Worm (Caenorhabditis elegans): ENCODE measurements around the gene cysl-3.

Gene cysl-3

DNA sequence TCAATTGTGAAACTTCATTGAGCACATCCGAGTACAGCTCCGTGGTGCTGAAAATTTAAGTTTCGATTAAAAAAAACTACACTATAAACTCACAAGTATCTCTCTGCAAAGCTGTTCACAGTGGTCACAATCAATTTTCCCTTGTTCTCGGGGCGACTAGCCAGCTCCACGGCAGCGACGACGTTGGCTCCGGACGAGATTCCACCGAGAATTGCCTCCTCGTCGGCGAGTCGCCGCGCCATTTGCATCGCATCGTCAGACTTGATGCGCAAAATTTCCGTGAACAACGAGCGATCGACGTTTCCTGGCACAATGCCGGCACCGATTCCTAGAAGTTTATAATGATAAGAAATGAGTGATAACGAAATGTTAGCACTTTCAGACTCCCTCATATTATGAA, 1.3 kb downstream of the cysl-3 start:
- TF ChIP-seq nhr-76 (tag; optimal IDR thresholded peaks at IDR 0.05) (no peak), ceh-39 (tag; optimal IDR thresholded peaks at IDR 0.05) (no peak), cnd-1 (tag; optimal IDR thresholded peaks at IDR 0.05) (no peak), mep-1 (tag; optimal IDR thresholded peaks at IDR 0.05) (no peak), ceh-43 (GFP tag; optimal IDR thresholded peaks at IDR 0.05) (no peak), ham-2 (GFP tag; optimal IDR thresholded peaks at IDR 0.05) (no peak), tbx-8 (GFP tag; optimal IDR thresholded peaks at IDR 0.05) (no peak), sem-2 (GFP tag; optimal IDR thresholded peaks at IDR 0.05) (no peak), lin-32 (GFP tag; optimal IDR thresholded peaks at IDR 0.05) (no peak), elt-3 (tag; optimal IDR thresholded peaks at IDR 0.05) (no peak), snpc-4 (tag; optimal IDR thresholded peaks at IDR 0.05) (no peak)

DNA sequence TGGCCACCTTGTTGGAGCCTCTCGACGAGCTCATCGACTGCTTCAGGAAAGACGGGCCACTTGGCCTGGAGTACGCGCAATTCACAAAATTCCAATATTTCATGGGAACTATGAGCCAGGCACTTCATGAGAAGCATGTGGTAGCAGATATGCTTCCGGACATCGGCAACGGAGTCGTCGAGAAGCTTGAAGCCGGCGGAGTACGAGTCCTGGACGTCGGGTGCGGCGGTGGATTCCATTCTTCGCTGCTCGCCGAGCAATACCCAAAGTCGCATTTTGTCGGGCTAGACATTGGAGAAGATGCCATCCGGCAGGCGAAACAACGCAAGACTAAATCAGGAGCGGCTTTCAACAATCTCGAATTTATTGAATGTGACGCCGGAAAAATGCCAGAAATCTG, 2.3 kb downstream of the cysl-3 start:
- TF ChIP-seq elt-1 (tag; optimal IDR thresholded peaks at IDR 0.05; ENCODE audit: borderline replicate concordance, insufficient read depth) (no peak), sem-2 (GFP tag; optimal IDR thresholded peaks at IDR 0.05) (no peak), ceh-43 (GFP tag; optimal IDR thresholded peaks at IDR 0.05) (no peak), M03D4.4 (tag; optimal IDR thresholded peaks at IDR 0.05) (no peak), snpc-4 (tag; optimal IDR thresholded peaks at IDR 0.05) (no peak), ces-1 (GFP tag; optimal IDR thresholded peaks at IDR 0.05) (no peak), zip-8 (tag; optimal IDR thresholded peaks at IDR 0.05) (no peak), sptf-1 (tag; optimal IDR thresholded peaks at IDR 0.05) (no peak), lin-13 (tag; optimal IDR thresholded peaks at IDR 0.05) (no peak), nhr-2 (tag; optimal IDR thresholded peaks at IDR 0.05) (no peak), ceh-39 (tag; optimal IDR thresholded peaks at IDR 0.05) (no peak), elt-3 (tag; optimal IDR thresholded peaks at IDR 0.05) (no peak), unc-39 (tag; optimal IDR thresholded peaks at IDR 0.05) (no peak)

DNA sequence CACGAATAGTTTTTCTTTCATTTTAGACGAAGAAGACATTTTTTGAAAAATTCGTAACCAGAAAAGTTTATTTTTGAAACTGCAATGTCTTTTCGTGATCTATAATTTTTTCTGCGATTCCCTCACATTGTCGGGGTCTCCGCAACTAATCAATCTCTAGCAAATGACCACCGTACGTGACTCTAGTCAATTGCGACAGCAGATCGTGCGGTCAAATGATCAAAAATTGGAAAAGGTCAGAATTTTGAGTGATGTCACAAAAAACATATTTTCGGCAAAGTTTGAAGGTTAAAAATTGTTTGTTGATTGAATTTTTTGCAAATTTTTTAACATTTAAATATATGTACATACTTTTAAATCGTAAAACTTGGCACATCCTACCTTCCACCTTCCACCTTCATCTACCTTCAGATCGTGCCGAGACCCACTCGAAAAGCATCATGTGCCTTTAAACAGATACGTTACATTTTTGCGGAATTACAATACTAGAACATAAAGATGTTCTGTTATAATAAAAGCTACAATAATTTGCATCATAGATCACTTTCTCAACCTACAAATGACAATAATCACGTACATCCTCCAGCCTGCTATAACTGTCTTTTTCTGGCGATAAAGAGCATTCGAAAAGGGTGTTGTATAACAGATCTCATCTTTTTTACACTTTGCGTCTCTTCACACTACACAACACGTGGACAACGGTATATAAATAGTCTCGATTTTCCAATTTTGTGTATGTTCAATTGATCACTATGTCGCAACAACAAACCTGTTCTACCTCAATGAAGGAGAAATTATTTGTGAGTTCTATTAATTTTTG, 4.3 kb downstream of the cysl-3 start, which contains the start of the genes R08E5.1 and rips-1:
TSS of gene R08E5.1 (minus strand) at position 82 of the 820 bp plus-strand sequence.
TSS of gene rips-1 (plus strand) at position 585 of the 820 bp plus-strand sequence.
- no peak for TF ChIP-seq cnd-1 (tag; optimal IDR thresholded peaks at IDR 0.05)
- TF ChIP-seq mep-1 (tag; optimal IDR thresholded peaks at IDR 0.05): no peak
- TF ChIP-seq lin-13 (tag; optimal IDR thresholded peaks at IDR 0.05): no peak
- TF ChIP-seq M03D4.4 (tag; optimal IDR thresholded peaks at IDR 0.05): no peak
- TF ChIP-seq ceh-39 (tag; optimal IDR thresholded peaks at IDR 0.05): no peak
- TF ChIP-seq bed-3 (GFP tag; optimal IDR thresholded peaks at IDR 0.05): no peak
- no peak for TF ChIP-seq hlh-1 (tag; optimal IDR thresholded peaks at IDR 0.05)
- no peak for TF ChIP-seq unc-62 (GFP tag; optimal IDR thresholded peaks at IDR 0.05)
- no peak for TF ChIP-seq ztf-11 (tag; optimal IDR thresholded peaks at IDR 0.05)
- no peak for TF ChIP-seq sem-2 (GFP tag; optimal IDR thresholded peaks at IDR 0.05)

DNA sequence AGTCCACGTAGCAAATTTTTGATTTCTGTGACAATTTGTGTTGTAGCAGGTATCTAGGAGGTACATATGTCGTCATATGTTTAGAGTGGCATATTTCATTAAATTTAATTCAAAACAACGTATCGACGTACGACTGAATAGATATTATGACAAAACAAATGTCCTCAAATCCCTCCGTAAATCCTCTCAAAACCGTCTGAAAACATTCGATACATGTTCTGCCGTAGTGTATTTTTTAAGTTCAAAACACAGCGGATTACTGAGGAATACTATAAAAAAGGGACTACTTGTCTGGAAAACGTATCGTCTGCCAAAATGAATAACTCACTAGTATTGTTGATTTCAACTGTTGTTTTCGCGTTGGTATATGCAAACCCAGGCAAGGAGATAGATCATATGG, 7.7 kb downstream of the cysl-3 start, which contains the start of gene R08E5.4:
TSS of gene R08E5.4 (plus strand) at position 301 of the 400 bp plus-strand sequence.
- no peak for TF ChIP-seq mls-2 (tag; optimal IDR thresholded peaks at IDR 0.05)
- TF ChIP-seq ztf-11 (tag; optimal IDR thresholded peaks at IDR 0.05): no peak
- TF ChIP-seq tbx-8 (GFP tag; optimal IDR thresholded peaks at IDR 0.05): no peak
- no peak for TF ChIP-seq drap-1 (GFP tag; optimal IDR thresholded peaks at IDR 0.05)
- TF ChIP-seq ham-2 (GFP tag; optimal IDR thresholded peaks at IDR 0.05): no peak
- no peak for TF ChIP-seq lsy-2 (tag; optimal IDR thresholded peaks at IDR 0.05)
- no peak for TF ChIP-seq pha-4 (tag; optimal IDR thresholded peaks at IDR 0.05)
- TF ChIP-seq lin-13 (tag; optimal IDR thresholded peaks at IDR 0.05): no peak
- no peak for TF ChIP-seq ces-1 (GFP tag; optimal IDR thresholded peaks at IDR 0.05)
- TF ChIP-seq flh-1 (GFP tag; optimal IDR thresholded peaks at IDR 0.05): no peak
- TF ChIP-seq unc-62 (GFP tag; optimal IDR thresholded peaks at IDR 0.05): no peak
- TF ChIP-seq mab-5 (tag; optimal IDR thresholded peaks at IDR 0.05): no peak

DNA sequence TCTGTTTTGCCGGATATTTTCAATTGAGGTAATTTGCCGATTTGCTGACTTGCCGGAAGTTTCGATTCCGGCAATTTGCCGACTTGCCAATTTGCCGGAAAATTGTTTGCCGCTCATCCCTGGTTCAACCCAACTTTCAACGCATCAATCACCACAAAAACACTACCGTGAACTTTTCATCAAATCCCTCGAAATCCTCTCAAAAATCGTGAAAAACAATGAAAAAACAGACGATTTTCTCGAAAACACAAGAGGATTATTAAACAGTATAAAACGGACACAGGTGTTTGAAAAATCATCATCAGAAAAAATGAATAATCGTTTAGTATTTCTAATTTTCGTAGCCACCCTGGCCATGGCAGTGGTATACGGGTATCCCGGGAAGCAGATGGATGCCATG, 9.0 kb downstream of the cysl-3 start, which contains the start of gene Y39H10A.1:
TSS of gene Y39H10A.1 (plus strand) at position 301 of the 400 bp plus-strand sequence.
- TF ChIP-seq zip-8 (tag; optimal IDR thresholded peaks at IDR 0.05) (no peak), mls-2 (tag; optimal IDR thresholded peaks at IDR 0.05) (no peak), snpc-4 (tag; optimal IDR thresholded peaks at IDR 0.05) (no peak), ces-1 (GFP tag; optimal IDR thresholded peaks at IDR 0.05) (no peak), flh-1 (GFP tag; optimal IDR thresholded peaks at IDR 0.05) (no peak), hlh-1 (tag; optimal IDR thresholded peaks at IDR 0.05) (no peak), sptf-1 (tag; optimal IDR thresholded peaks at IDR 0.05) (no peak), drap-1 (GFP tag; optimal IDR thresholded peaks at IDR 0.05) (no peak), pha-4 (tag; optimal IDR thresholded peaks at IDR 0.05) (no peak), cnd-1 (tag; optimal IDR thresholded peaks at IDR 0.05) (no peak), ceh-43 (GFP tag; optimal IDR thresholded peaks at IDR 0.05) (no peak), tbx-8 (GFP tag; optimal IDR thresholded peaks at IDR 0.05) (no peak), lin-13 (tag; optimal IDR thresholded peaks at IDR 0.05) (no peak)
